Worm (Caenorhabditis elegans): ENCODE measurements around the gene nucl-1.
A peak's percentile ranks its signal among the peaks of the same experiment; 100 is the strongest.

nucl-1 gene

DNA sequence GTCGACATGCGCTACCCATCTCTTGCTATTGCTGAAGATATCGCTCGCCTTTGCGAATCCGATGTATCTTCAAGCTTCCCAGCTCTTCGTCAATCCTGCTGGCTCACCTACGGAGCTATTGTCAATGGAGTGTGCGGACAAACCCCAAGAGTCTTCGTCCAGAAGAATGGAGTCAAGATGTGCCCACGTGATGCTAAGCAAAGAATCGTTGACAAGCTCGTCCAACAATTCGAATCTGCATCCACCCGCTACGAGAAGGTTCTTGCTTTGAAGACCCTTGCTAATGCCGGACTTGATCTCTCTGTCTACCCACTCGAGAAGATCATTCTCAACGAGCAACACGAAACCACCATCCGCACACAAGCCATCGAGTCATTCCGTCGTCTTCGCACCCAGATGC, 26.7 kb downstream of the nucl-1 start:
- TF ChIP-seq egl-27 (tag; optimal IDR thresholded peaks at IDR 0.05): no peak
- no peak for TF ChIP-seq ama-1 (optimal IDR thresholded peaks at IDR 0.05)
- no peak for TF ChIP-seq snpc-4 (tag; optimal IDR thresholded peaks at IDR 0.05)
- no peak for TF ChIP-seq ceh-16 (tag; optimal IDR thresholded peaks at IDR 0.05)
- no peak for TF ChIP-seq nhr-28 (tag; optimal IDR thresholded peaks at IDR 0.05)
- no peak for TF ChIP-seq ceh-9 (tag; optimal IDR thresholded peaks at IDR 0.05)
- TF ChIP-seq elt-1 (tag; optimal IDR thresholded peaks at IDR 0.05): no peak

- TF ChIP-seq lin-39 (tag; optimal IDR thresholded peaks at IDR 0.05) (no peak), pqm-1 (tag; optimal IDR thresholded peaks at IDR 0.05) (no peak), fos-1 (tag; optimal IDR thresholded peaks at IDR 0.05) (no peak), nhr-23 (tag; optimal IDR thresholded peaks at IDR 0.05) (no peak), ceh-82 (tag; optimal IDR thresholded peaks at IDR 0.05) (no peak), nhr-67 (tag; optimal IDR thresholded peaks at IDR 0.05) (no peak), ztf-11 (tag; optimal IDR thresholded peaks at IDR 0.05) (no peak), mml-1 (tag; optimal IDR thresholded peaks at IDR 0.05) (no peak), pha-4 (tag; optimal IDR thresholded peaks at IDR 0.05) (no peak)
Measured at ce11 chrIV:8260848-8261638, 28.3 kb downstream of the nucl-1 start, which contains the start of gene vit-6. TSS of gene vit-6 (plus strand) at chrIV:8261157.

DNA sequence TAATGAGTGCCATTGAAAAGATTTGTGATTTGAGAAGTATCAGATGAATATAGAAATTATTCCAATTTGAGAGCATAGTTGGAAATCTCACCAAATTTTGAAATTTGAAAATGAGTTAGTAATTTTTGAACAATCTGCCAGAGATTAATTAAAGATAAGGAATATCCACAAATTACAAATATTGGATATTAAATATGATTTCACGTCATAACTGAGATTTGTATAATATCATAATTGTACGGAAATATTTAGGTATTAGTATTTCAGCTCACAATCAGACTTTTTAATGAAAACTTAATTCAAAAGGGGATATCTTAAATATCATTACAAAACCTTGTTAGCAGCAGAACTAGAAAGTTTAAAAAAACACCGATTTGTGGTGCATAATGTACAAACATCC, 29.4 kb downstream of the nucl-1 start, which contains the start of gene K07H8.7:
TSS of gene K07H8.7 (minus strand) at position 101 of the 400 bp plus-strand sequence.
- TF ChIP-seq hmg-11 (tag; optimal IDR thresholded peaks at IDR 0.05): no peak
- no peak for TF ChIP-seq fkh-2 (tag; optimal IDR thresholded peaks at IDR 0.05)
- TF ChIP-seq elt-2 (tag; optimal IDR thresholded peaks at IDR 0.05): no peak
- no peak for TF ChIP-seq eor-1 (tag; optimal IDR thresholded peaks at IDR 0.05)
- no peak for TF ChIP-seq fkh-10 (GFP tag; optimal IDR thresholded peaks at IDR 0.05)
- no peak for TF ChIP-seq unc-39 (tag; optimal IDR thresholded peaks at IDR 0.05)
- TF ChIP-seq mml-1 (tag; optimal IDR thresholded peaks at IDR 0.05): no peak
- TF ChIP-seq nhr-237 (tag; optimal IDR thresholded peaks at IDR 0.05): no peak
- no peak for TF ChIP-seq egl-5 (tag; optimal IDR thresholded peaks at IDR 0.05)
- TF ChIP-seq skn-1 (tag; optimal IDR thresholded peaks at IDR 0.05): no peak
- TF ChIP-seq nhr-43 (tag; optimal IDR thresholded peaks at IDR 0.05; ENCODE audit: poor library complexity, severe bottlenecking): no peak
- TF ChIP-seq elt-1 (tag; optimal IDR thresholded peaks at IDR 0.05): no peak
- no peak for TF ChIP-seq nfya-1 (tag; optimal IDR thresholded peaks at IDR 0.05; ENCODE audit: insufficient read depth)
- no peak for TF ChIP-seq nhr-77 (tag; optimal IDR thresholded peaks at IDR 0.05)
- no peak for TF ChIP-seq ztf-4 (tag; optimal IDR thresholded peaks at IDR 0.05)
- TF ChIP-seq zag-1 (tag; optimal IDR thresholded peaks at IDR 0.05): no peak
- no peak for TF ChIP-seq nhr-25 (tag; optimal IDR thresholded peaks at IDR 0.05)

DNA sequence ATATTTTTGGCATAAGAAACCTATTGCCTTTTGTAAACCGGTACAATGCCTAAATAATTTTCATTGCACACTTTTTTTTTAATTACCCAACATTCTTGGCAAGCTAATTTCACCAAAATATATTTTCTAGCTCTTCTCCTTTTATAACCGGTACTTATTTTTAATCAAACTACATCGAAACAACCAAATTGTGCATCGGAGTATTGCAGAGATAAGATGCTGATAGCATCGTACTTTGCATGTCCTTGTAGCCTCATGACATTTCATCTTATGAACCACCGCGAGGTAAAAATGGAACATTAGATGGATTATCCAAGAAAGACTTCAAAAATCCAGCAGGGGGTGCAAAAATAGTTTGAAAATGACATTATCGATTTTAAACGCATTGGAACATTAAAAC, 34.1 kb downstream of the nucl-1 start:
- TF ChIP-seq elt-2 (tag; optimal IDR thresholded peaks at IDR 0.05) (peak; percentile 41), pqm-1 (tag; optimal IDR thresholded peaks at IDR 0.05) (peak; percentile 44), nhr-11 (tag; optimal IDR thresholded peaks at IDR 0.05) (no peak), nhr-23 (tag; optimal IDR thresholded peaks at IDR 0.05) (peak; percentile 12), fkh-10 (GFP tag; optimal IDR thresholded peaks at IDR 0.05) (no peak), elt-1 (tag; optimal IDR thresholded peaks at IDR 0.05) (peak; percentile 67)

ce11 chrIV:8254193-8254592, 35.1 kb downstream of the nucl-1 start:
- TF ChIP-seq eor-1 (tag; optimal IDR thresholded peaks at IDR 0.05) (no peak), skn-1 (tag; optimal IDR thresholded peaks at IDR 0.05) (no peak), lin-39 (tag; optimal IDR thresholded peaks at IDR 0.05) (no peak), mdl-1 (tag; optimal IDR thresholded peaks at IDR 0.05) (no peak), sea-2 (GFP tag; optimal IDR thresholded peaks at IDR 0.05) (no peak), lin-15B (tag; optimal IDR thresholded peaks at IDR 0.05) (no peak), zag-1 (tag; optimal IDR thresholded peaks at IDR 0.05) (no peak), nhr-77 (tag; optimal IDR thresholded peaks at IDR 0.05) (no peak), lsy-12 (tag; optimal IDR thresholded peaks at IDR 0.05) (no peak), ztf-11 (tag; optimal IDR thresholded peaks at IDR 0.05) (no peak), jun-1 (tag; optimal IDR thresholded peaks at IDR 0.05) (no peak), pqm-1 (tag; optimal IDR thresholded peaks at IDR 0.05) (no peak), elt-2 (tag; optimal IDR thresholded peaks at IDR 0.05) (no peak), elt-1 (tag; optimal IDR thresholded peaks at IDR 0.05) (peak; percentile 82), nhr-43 (tag; optimal IDR thresholded peaks at IDR 0.05; ENCODE audit: poor library complexity, severe bottlenecking) (peak; percentile 0), aly-2 (tag; optimal IDR thresholded peaks at IDR 0.05) (no peak), snpc-4 (tag; optimal IDR thresholded peaks at IDR 0.05) (no peak), ceh-16 (tag; optimal IDR thresholded peaks at IDR 0.05) (no peak), egl-27 (tag; optimal IDR thresholded peaks at IDR 0.05) (no peak), pha-4 (tag; optimal IDR thresholded peaks at IDR 0.05) (no peak), nhr-25 (tag; optimal IDR thresholded peaks at IDR 0.05) (no peak), ceh-28 (tag; optimal IDR thresholded peaks at IDR 0.05) (no peak), mml-1 (tag; optimal IDR thresholded peaks at IDR 0.05) (no peak), elt-3 (tag; optimal IDR thresholded peaks at IDR 0.05) (no peak), nhr-23 (tag; optimal IDR thresholded peaks at IDR 0.05) (peak; percentile 62)

All from whole organism, L3 larva.